Worm (Caenorhabditis elegans) whole organism, early embryonic: ENCODE measurements around the gene ddb-1.

Experiments used
- B0310.2 ChIP-seq: sonication (generic microtip); optimal IDR thresholded peaks from 2 replicates; lab custom pipeline; 2016; ENCODE audit warnings: mild to moderate bottlenecking, missing genetic modification characterization, missing compliant biosample characterization
- F13C5.2 ChIP-seq: sonication (generic microtip); optimal IDR thresholded peaks from 2 replicates; lab custom pipeline; 2017; ENCODE audit warnings: mild to moderate bottlenecking, missing genetic modification characterization, inconsistent platforms, missing compliant biosample characterization
- aly-1 ChIP-seq: sonication (generic microtip); optimal IDR thresholded peaks from 2 replicates; lab custom pipeline; 2016; ENCODE audit warnings: missing genetic modification characterization, missing compliant biosample characterization
- ama-1 ChIP-seq: fragments of 150-350 bp; optimal IDR thresholded peaks from 2 replicates; lab custom pipeline; 2014
- ceh-13 ChIP-seq: fragments of 200-800 bp; sonication (Bioruptor generic); optimal IDR thresholded peaks from 2 replicates; lab custom pipeline; 2018; ENCODE audit warnings: mild to moderate bottlenecking, missing genetic modification characterization, missing compliant biosample characterization
- ceh-36 ChIP-seq: sonication (generic microtip); optimal IDR thresholded peaks from 2 replicates; lab custom pipeline; 2016; ENCODE audit warnings: missing genetic modification characterization, inconsistent platforms, missing compliant biosample characterization
- ets-7 ChIP-seq: sonication (generic microtip); optimal IDR thresholded peaks from 2 replicates; lab custom pipeline; 2016; ENCODE audit warnings: missing genotype, missing genetic modification characterization, missing compliant biosample characterization
- flt-1 ChIP-seq: fragments of 200-800 bp; sonication (Bioruptor generic); IDR thresholded peaks from 2 replicates; pipeline ENCODE4 v1.3.6; 2022; ENCODE audit warnings: missing genetic modification characterization, missing compliant biosample characterization
- hmbx-1 ChIP-seq: sonication (generic microtip); optimal IDR thresholded peaks from 2 replicates; lab custom pipeline; 2016; ENCODE audit warnings: mild to moderate bottlenecking, missing genetic modification characterization, missing compliant biosample characterization
- hmg-4 ChIP-seq: fragments of 200-800 bp; sonication (Bioruptor generic); optimal IDR thresholded peaks from 2 replicates; lab custom pipeline; 2018; ENCODE audit warnings: mild to moderate bottlenecking, missing genetic modification characterization, missing compliant biosample characterization
- hnd-1 ChIP-seq: sonication (generic microtip); optimal IDR thresholded peaks from 2 replicates; lab custom pipeline; 2016; ENCODE audit warnings: missing genetic modification characterization, missing compliant biosample characterization
- pes-1 ChIP-seq: fragments of 200-800 bp; sonication (Bioruptor generic); IDR thresholded peaks from 2 replicates; pipeline ENCODE4 v1.3.6; 2022; ENCODE audit warnings: missing genetic modification reagents, missing genetic modification characterization, missing compliant biosample characterization
- scrt-1 ChIP-seq: fragments of 200-800 bp; sonication (Bioruptor generic); IDR thresholded peaks from 2 replicates; pipeline ENCODE4 v1.3.6; 2022; ENCODE audit warnings: missing genetic modification characterization, missing compliant biosample characterization
- sea-1 ChIP-seq: fragments of 200-800 bp; sonication (Bioruptor generic); conservative IDR thresholded peaks from 2 replicates; pipeline ENCODE4 v1.3.6; 2022; ENCODE audit warnings: missing genetic modification characterization, missing compliant biosample characterization
- tbx-11 ChIP-seq: fragments of 200-800 bp; sonication (Bioruptor generic); IDR thresholded peaks from 2 replicates; pipeline ENCODE4 v1.3.6; 2022; ENCODE audit warnings: missing genetic modification characterization, missing compliant biosample characterization
- tbx-37 ChIP-seq: fragments of 200-800 bp; sonication (Bioruptor generic); conservative IDR thresholded peaks from 2 replicates; pipeline ENCODE4 v1.3.6; 2022; ENCODE audit warnings: missing genetic modification reagents, missing genetic modification characterization, missing compliant biosample characterization
- tra-4 ChIP-seq: sonication (generic microtip); optimal IDR thresholded peaks from 2 replicates; lab custom pipeline; 2017; ENCODE audit warnings: missing genetic modification characterization, missing compliant biosample characterization

The ddb-1 gene

DNA sequence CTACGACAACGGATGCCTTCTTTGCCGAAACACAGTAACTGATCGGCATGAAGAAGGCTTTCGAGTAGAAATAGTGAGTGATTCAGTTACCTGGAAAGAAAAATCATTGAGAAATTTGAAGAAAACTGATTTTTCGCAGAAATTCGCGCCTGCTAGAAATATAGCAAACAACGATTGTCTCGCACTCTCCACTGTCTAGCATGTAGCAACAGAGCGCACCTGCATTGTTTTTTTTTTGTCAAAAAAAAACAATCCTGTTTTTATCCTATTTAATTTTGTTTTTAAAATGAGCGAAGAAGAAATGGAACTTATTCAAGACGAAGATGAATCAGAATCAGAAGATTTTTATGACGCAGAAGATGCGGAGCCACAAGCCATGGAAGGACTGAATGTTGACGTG is at the start of gene ddb-1, which contains the start of gene M18.6:
TSS of gene ddb-1 (minus strand) at position 90 of the 400 bp plus-strand sequence.
TSS of gene M18.6 (plus strand) at position 235 of the 400 bp plus-strand sequence.
- TF ChIP-seq B0310.2 (tag; lab: Kevin White, UChicago) (no peak), scrt-1 (GFP tag; lab: Robert Waterston, UW) (no peak), hmbx-1 (tag; lab: Kevin White, UChicago) (no peak), hnd-1 (tag; lab: Kevin White, UChicago) (no peak), ceh-36 (tag; lab: Kevin White, UChicago) (no peak), tra-4 (no peak), pes-1 (GFP tag; lab: Robert Waterston, UW) (no peak), sea-1 (GFP tag; lab: Robert Waterston, UW) (no peak), flt-1 (GFP tag; lab: Robert Waterston, UW) (no peak), ceh-13 (GFP tag; lab: Kevin White, UChicago) (no peak), ama-1 (lab: Kevin White, UChicago) (no peak), tbx-11 (no peak), ets-7 (no peak), aly-1 (tag; lab: Kevin White, UChicago) (no peak), tbx-37 (no peak), F13C5.2 (no peak), hmg-4 (GFP tag; lab: Kevin White, UChicago) (no peak)

DNA sequence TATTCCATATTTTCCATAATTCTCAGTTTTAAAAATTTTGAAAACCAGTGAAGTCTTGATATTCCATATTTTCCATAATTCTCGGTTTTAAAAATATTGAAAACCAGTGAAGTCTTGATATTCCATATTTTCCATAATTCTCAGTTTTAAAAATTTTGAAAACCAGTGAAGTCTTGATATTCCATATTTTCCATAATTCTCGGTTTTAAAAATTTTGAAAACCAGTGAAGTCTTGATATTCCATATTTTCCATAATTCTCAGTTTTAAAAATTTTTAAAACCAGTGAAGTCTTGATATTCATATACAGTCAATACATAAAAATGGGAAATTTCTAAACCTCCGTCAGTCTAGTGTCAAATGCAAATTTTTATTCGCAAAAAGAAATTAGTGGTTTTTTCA is 49.4 kb upstream of the ddb-1 start:
- peak; percentile 56; the same call in 1 of the 2 replicates for TF ChIP-seq flt-1 (GFP tag; lab: Robert Waterston, UW)

DNA sequence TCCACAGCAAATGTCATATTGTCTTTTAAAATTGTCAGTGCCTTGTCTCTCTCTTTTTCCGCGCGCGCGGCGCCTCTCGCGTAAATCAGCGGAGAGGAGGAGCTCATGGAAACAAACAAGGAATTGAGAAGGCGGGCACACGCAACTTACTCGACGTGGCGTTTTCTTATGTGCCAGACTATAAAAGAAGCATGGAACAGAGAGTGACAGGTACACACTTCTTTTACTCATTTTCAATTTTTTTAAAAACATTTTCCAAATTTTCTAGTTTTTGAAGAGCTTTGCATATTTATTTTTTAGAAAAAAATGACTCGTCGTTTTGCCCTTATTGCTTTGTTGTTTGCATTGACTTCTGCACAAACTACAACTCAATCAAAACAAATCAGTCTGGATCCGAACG is 47.0 kb upstream of the ddb-1 start, which contains the start of gene F20B10.3:
TSS of gene F20B10.3 (plus strand) at position 301 of the 400 bp plus-strand sequence.
- TF ChIP-seq tbx-11 (no peak), ets-7 (no peak), ama-1 (lab: Kevin White, UChicago) (no peak), pes-1 (GFP tag; lab: Robert Waterston, UW) (no peak), scrt-1 (GFP tag; lab: Robert Waterston, UW) (no peak), hmg-4 (GFP tag; lab: Kevin White, UChicago) (no peak), hnd-1 (tag; lab: Kevin White, UChicago) (no peak), aly-1 (tag; lab: Kevin White, UChicago) (no peak), tbx-37 (no peak), F13C5.2 (no peak), hmbx-1 (tag; lab: Kevin White, UChicago) (no peak), sea-1 (GFP tag; lab: Robert Waterston, UW) (no peak)

DNA sequence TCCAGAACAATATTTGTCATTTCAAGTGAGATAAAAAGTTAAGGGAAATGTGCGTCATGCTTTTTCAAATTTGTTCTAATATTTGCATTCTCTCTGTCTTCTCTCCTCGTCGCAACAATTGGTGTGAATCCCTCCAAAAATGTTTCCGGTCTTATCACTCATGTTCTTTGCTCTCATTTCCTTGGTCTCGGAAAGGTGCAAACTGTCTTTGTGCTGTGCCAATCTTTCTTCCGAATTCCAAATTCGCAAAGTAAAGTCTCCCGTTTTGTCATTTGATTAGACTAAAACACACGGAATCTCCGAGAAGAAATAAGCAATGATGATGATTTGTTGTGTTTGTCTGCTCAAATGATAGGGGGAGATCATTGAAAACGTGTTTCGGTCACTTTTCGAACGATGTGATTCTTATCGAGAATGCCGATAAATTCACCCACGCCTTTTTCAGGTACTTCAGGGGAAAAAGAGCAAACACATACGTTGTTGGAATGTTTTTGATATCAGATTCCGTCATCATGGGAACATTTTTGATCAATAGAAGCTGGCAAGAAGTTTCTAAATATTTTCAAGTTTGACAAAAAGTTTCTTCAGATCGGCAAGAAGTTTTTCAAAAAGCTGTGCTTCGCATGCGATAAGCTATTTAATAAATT is 44.6 kb upstream of the ddb-1 start:
- TF ChIP-seq ets-7 (no peak), B0310.2 (tag; lab: Kevin White, UChicago) (no peak), ama-1 (lab: Kevin White, UChicago) (no peak), pes-1 (GFP tag; lab: Robert Waterston, UW) (no peak), ceh-13 (GFP tag; lab: Kevin White, UChicago) (no peak), tbx-37 (no peak)

DNA sequence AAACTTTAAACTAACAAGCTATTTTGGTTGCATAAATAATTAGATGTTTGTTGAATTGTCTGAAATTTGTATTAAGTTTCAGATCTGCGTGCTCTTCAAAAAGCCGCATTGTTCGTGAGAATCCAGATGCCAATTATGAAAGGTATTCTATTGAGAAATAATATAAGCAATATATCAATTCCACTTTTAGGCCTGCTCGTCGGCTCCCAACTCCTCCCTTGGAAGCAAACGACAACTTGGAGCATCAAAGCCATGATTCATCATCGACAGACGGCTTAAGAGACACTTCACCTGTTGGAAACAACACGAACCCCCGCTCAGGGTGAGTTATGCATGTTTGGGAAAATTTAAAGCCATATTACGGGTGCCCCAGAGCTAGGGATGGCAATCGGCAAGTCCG is 41.8 kb upstream of the ddb-1 start:
- TF ChIP-seq pes-1 (GFP tag; lab: Robert Waterston, UW) = no peak
- no peak for TF ChIP-seq F13C5.2
- no peak for TF ChIP-seq tbx-37
- TF ChIP-seq ama-1 (lab: Kevin White, UChicago) = no peak
- no peak for TF ChIP-seq ets-7
- TF ChIP-seq tra-4 = no peak
- TF ChIP-seq tbx-11 = no peak
- TF ChIP-seq aly-1 (tag; lab: Kevin White, UChicago) = no peak
- TF ChIP-seq ceh-36 (tag; lab: Kevin White, UChicago) = no peak
- TF ChIP-seq hnd-1 (tag; lab: Kevin White, UChicago) = no peak
- no peak for TF ChIP-seq flt-1 (GFP tag; lab: Robert Waterston, UW)
- TF ChIP-seq hmbx-1 (tag; lab: Kevin White, UChicago) = no peak
- no peak for TF ChIP-seq scrt-1 (GFP tag; lab: Robert Waterston, UW)
- TF ChIP-seq sea-1 (GFP tag; lab: Robert Waterston, UW) = no peak
- TF ChIP-seq B0310.2 (tag; lab: Kevin White, UChicago) = no peak

DNA sequence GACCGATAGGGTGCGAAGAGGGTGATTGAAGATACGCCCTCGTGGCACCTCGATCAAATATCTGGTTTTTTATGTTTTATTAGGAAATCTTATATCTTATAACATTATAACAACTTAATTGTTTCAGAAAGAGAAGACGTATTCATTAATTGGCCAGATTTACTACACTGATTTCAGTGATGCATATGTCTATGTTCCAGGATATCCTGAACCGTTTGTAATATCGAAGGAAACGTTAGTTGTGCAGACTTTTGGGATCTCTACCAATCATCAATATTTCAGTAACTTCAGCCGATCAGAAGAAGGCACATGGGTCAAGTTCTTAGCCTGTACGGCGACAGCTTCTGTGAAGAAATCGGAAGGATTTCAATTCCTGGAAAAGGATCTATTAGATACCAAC is 39.5 kb upstream of the ddb-1 start:
- TF ChIP-seq flt-1 (GFP tag; lab: Robert Waterston, UW) = no peak
- TF ChIP-seq pes-1 (GFP tag; lab: Robert Waterston, UW) = no peak
- no peak for TF ChIP-seq hnd-1 (tag; lab: Kevin White, UChicago)
- no peak for TF ChIP-seq F13C5.2
- no peak for TF ChIP-seq hmbx-1 (tag; lab: Kevin White, UChicago)
- no peak for TF ChIP-seq ama-1 (lab: Kevin White, UChicago)
- no peak for TF ChIP-seq ceh-13 (GFP tag; lab: Kevin White, UChicago)
- TF ChIP-seq aly-1 (tag; lab: Kevin White, UChicago) = no peak
- no peak for TF ChIP-seq tbx-37

DNA sequence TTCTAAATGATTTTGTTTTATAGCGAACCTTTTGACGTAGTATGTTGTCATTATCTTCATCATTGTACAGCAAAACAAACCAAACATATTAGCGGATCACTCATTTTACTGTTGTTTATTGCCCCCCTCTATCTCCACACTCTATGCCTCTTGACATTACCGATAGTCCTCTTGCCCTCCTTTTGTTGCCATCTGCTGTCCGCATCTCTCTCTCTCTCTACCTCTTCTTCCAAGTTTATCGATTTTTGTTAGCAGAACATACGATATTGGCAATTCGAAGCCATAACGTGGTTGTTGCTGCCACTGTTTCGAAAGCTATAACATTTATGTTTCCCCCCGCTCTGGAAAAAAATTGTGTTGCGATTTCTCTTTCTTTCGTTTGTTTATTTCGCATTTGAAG is 37.0 kb upstream of the ddb-1 start:
- TF ChIP-seq ets-7 = no peak

DNA sequence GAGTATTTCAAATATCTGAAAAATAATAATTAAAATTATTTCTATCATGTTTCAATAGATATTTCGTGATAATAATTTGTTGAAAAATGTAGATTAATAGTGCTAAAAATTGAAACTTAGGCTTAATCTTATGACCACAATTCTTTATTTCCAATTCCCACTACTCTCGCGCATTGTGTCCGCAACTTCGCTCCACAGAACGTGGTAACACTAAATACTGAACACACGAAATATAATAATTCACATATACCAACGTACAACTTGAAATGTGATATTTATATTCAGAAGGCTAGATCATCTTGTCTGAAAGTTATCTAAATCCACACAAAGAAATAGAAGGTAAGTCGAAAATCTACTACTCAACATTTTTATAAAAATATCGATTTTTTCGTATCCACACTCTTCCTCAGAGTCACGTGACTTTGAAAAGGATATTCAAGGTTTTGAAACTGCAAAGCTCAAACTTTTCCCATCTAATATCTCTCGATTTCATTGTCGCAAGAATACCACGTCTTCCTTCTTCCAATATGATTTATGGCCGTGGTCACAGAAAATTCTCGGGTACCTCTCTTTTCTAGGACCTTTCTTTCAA is 35.8 kb upstream of the ddb-1 start, which contains the start of gene eri-12:
TSS of gene eri-12 (plus strand) at position 197 of the 592 bp plus-strand sequence.
- TF ChIP-seq flt-1 (GFP tag; lab: Robert Waterston, UW) = no peak
- TF ChIP-seq hmbx-1 (tag; lab: Kevin White, UChicago) = no peak
- no peak for TF ChIP-seq aly-1 (tag; lab: Kevin White, UChicago)
